Worm (Caenorhabditis elegans): ENCODE results near the gene vps-50.

ce11 chrIII:10907678-10908217 is 38.8 kb downstream of the vps-50 start:
- TF ChIP-seq pqm-1 (tag; optimal IDR thresholded peaks at IDR 0.05) (no peak), C34B4.2 (tag; optimal IDR thresholded peaks at IDR 0.05) (no peak), ama-1 (optimal IDR thresholded peaks at IDR 0.05) (no peak)

All from whole organism, L1 larva.